Worm (Caenorhabditis elegans) whole organism, L3 larva: ENCODE data around the gene dmd-9.
"Not testable (repeated sequence)": the region's sequence is repeated elsewhere in the genome, so short reads cannot be mapped to it uniquely, and the experiment has no call there.

Source experiments
- ama-1 ChIP-seq: fragments of 150-350 bp; optimal IDR thresholded peaks from 2 replicates; lab custom pipeline; 2018
- hmg-11 ChIP-seq: sonication (generic microtip); optimal IDR thresholded peaks from 2 replicates; lab custom pipeline; 2016; ENCODE audit warnings: missing genetic modification characterization, missing compliant biosample characterization
- nhr-237 ChIP-seq: fragments of 150-350 bp; optimal IDR thresholded peaks from 2 replicates; lab custom pipeline; 2014; ENCODE audit warnings: missing biosample characterization, missing genetic modification characterization
- snpc-4 ChIP-seq: fragments of 150-350 bp; optimal IDR thresholded peaks from 2 replicates; lab custom pipeline; 2014; ENCODE audit warnings: missing biosample characterization, missing genetic modification characterization
- unc-62 ChIP-seq: fragments of 150-350 bp; sonication (generic microtip); optimal IDR thresholded peaks from 4 replicates; lab custom pipeline; 2014; ENCODE audit warnings: missing biosample characterization, missing genetic modification reagents, missing genetic modification characterization

DNA sequence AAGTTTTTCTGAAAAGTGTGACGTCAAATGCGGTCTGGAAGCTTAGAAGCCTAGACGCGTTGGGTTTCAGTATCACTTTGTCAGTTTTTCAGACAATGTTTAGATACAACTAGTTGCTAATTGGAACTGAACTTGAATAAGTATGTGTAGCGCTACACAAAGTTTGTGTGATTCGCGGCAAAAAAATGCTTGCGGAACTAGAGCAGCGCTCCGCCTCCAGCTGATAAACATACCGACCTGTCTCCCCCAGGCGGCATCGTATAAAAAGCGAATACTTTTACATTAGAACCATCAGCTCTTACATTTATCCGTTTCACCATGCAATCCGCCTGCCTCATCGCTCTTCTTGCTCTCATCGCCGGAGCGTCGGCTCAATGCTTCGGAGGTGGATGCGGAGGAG lies 49.3 kb upstream of the dmd-9 start, which contains the start of gene idpp-12:
- TF ChIP-seq unc-62 (GFP tag; lab: Kevin White, UChicago); ama-1; hmg-11 (tag; lab: Kevin White, UChicago); nhr-237 (tag; lab: Kevin White, UChicago); snpc-4: not testable (repeated sequence)
